Fruit fly (Drosophila melanogaster) whole organism, prepupa: ENCODE data around the gene Acp36DE.
A peak's percentile ranks its signal among the peaks of the same experiment; 100 is the strongest.

ENCODE experiments used
- Blimp-1 ChIP-seq: fragments of 200-800 bp; sonication (Bioruptor generic); optimal IDR thresholded peaks from 3 replicates; lab custom pipeline; 2017; ENCODE audit warnings: missing biosample characterization, missing genetic modification characterization, mild to moderate bottlenecking, moderate library complexity, missing genetic modification reagents
- CG10631 ChIP-seq: fragments of 200-800 bp; sonication (Bioruptor generic); optimal IDR thresholded peaks from 2 replicates; lab custom pipeline; 2016; ENCODE audit warnings: missing biosample characterization, missing genetic modification characterization
- CG10669 ChIP-seq: fragments of 200-800 bp; sonication (Bioruptor generic); optimal IDR thresholded peaks from 3 replicates; lab custom pipeline; 2018; ENCODE audit warnings: missing biosample characterization, mild to moderate bottlenecking, missing genetic modification characterization, moderate library complexity
- CG11294 ChIP-seq: fragments of 200-800 bp; sonication (Bioruptor generic); IDR thresholded peaks from 2 replicates; pipeline ENCODE4 v1.3.6; 2022; ENCODE audit warnings: missing biosample characterization, missing genetic modification characterization
- CG11762 ChIP-seq: fragments of 200-800 bp; sonication (Bioruptor generic); optimal IDR thresholded peaks from 3 replicates; lab custom pipeline; 2016; ENCODE audit warnings: missing biosample characterization, missing genetic modification characterization; ENCODE audit not compliant: insufficient read depth
- CG11902 ChIP-seq: fragments of 200-800 bp; sonication (Bioruptor generic); optimal IDR thresholded peaks from 3 replicates; lab custom pipeline; 2016; ENCODE audit warnings: missing biosample characterization, missing genetic modification characterization
- CG15336 ChIP-seq: fragments of 200-800 bp; sonication (Bioruptor generic); IDR thresholded peaks from 2 replicates; pipeline ENCODE4 v1.3.6; 2022; ENCODE audit warnings: missing biosample characterization, missing genetic modification characterization
- CG1621 ChIP-seq: fragments of 200-800 bp; sonication (Bioruptor generic); optimal IDR thresholded peaks from 3 replicates; lab custom pipeline; 2018; ENCODE audit warnings: missing biosample characterization, mild to moderate bottlenecking, missing genetic modification characterization
- CG16779 ChIP-seq: fragments of 200-800 bp; sonication (Bioruptor generic); optimal IDR thresholded peaks from 3 replicates; lab custom pipeline; 2017; ENCODE audit warnings: missing biosample characterization, mild to moderate bottlenecking, missing genetic modification characterization
- CG3032 ChIP-seq: fragments of 200-800 bp; optimal IDR thresholded peaks from 2 replicates; lab custom pipeline; 2019; ENCODE audit warnings: missing biosample characterization, mild to moderate bottlenecking, missing genetic modification characterization, moderate library complexity
- CG31627 ChIP-seq: fragments of 200-800 bp; sonication (Bioruptor generic); optimal IDR thresholded peaks from 3 replicates; lab custom pipeline; 2016; ENCODE audit warnings: missing biosample characterization, missing genetic modification characterization
- CG32006 ChIP-seq: fragments of 200-800 bp; sonication (Bioruptor generic); optimal IDR thresholded peaks from 3 replicates; lab custom pipeline; 2017; ENCODE audit warnings: missing biosample characterization, mild to moderate bottlenecking, missing genetic modification characterization
- CG4318 ChIP-seq: fragments of 200-800 bp; sonication (Bioruptor generic); optimal IDR thresholded peaks from 3 replicates; lab custom pipeline; 2017; ENCODE audit warnings: missing biosample characterization, mild to moderate bottlenecking, missing genetic modification characterization
- CG6276 ChIP-seq: fragments of 200-800 bp; sonication (Bioruptor generic); optimal IDR thresholded peaks from 2 replicates; lab custom pipeline; 2017; ENCODE audit warnings: missing biosample characterization, mild to moderate bottlenecking, missing genetic modification characterization
- CG6792 ChIP-seq: fragments of 200-800 bp; sonication (Bioruptor generic); optimal IDR thresholded peaks from 3 replicates; lab custom pipeline; 2016; ENCODE audit warnings: missing biosample characterization, missing genetic modification characterization
- CG7368 ChIP-seq: fragments of 200-800 bp; sonication (Bioruptor generic); optimal IDR thresholded peaks from 3 replicates; lab custom pipeline; 2016; ENCODE audit warnings: missing biosample characterization, missing genetic modification characterization
- CG8119 ChIP-seq: fragments of 200-800 bp; sonication (Bioruptor generic); IDR thresholded peaks from 3 replicates; pipeline ENCODE4 v1.3.6; 2022; ENCODE audit warnings: missing biosample characterization, missing genetic modification characterization
- CG8632 ChIP-seq: fragments of 200-800 bp; sonication (Bioruptor generic); optimal IDR thresholded peaks from 3 replicates; lab custom pipeline; 2016; ENCODE audit warnings: missing biosample characterization, missing genetic modification characterization
- CG9139 ChIP-seq: fragments of 200-800 bp; sonication (Bioruptor generic); optimal IDR thresholded peaks from 3 replicates; lab custom pipeline; 2017; ENCODE audit warnings: missing biosample characterization, mild to moderate bottlenecking, missing genetic modification characterization
- Eip78C ChIP-seq: fragments of 200-800 bp; sonication (Bioruptor generic); peaks from one replicate; lab custom pipeline; 2016; ENCODE audit warnings: missing biosample characterization, missing genetic modification characterization
- Ets21C ChIP-seq: fragments of 200-800 bp; sonication (Bioruptor generic); optimal IDR thresholded peaks from 3 replicates; lab custom pipeline; 2016; ENCODE audit warnings: missing biosample characterization, missing genetic modification characterization
- Ets96B ChIP-seq: fragments of 200-800 bp; optimal IDR thresholded peaks from 2 replicates; lab custom pipeline; 2019; ENCODE audit warnings: missing biosample characterization, mild to moderate bottlenecking, missing genetic modification characterization, moderate library complexity
- Gug ChIP-seq: fragments of 200-800 bp; sonication (Bioruptor generic); IDR thresholded peaks from 2 replicates; pipeline ENCODE4 v1.3.6; 2022; ENCODE audit warnings: missing biosample characterization, missing genetic modification characterization
- Hr38 ChIP-seq: sonication (Bioruptor generic); optimal IDR thresholded peaks from 2 replicates; lab custom pipeline; 2016; ENCODE audit warnings: missing biosample characterization, missing genetic modification characterization
- Hr4 ChIP-seq: fragments of 200-800 bp; sonication (Bioruptor generic); optimal IDR thresholded peaks from 3 replicates; lab custom pipeline; 2016; ENCODE audit warnings: missing biosample characterization, missing genetic modification characterization
- Lpt ChIP-seq: fragments of 200-800 bp; sonication (Bioruptor generic); optimal IDR thresholded peaks from 3 replicates; lab custom pipeline; 2016; ENCODE audit warnings: missing biosample characterization, missing genetic modification characterization
- Met ChIP-seq: fragments of 200-800 bp; sonication (Bioruptor generic); optimal IDR thresholded peaks from 3 replicates; lab custom pipeline; 2016; ENCODE audit warnings: missing biosample characterization, missing genetic modification characterization
- OdsH ChIP-seq: fragments of 200-800 bp; sonication (Bioruptor generic); optimal IDR thresholded peaks from 3 replicates; lab custom pipeline; 2016; ENCODE audit warnings: missing biosample characterization, missing genetic modification characterization
- Smox ChIP-seq: fragments of 200-800 bp; sonication (Bioruptor generic); optimal IDR thresholded peaks from 3 replicates; lab custom pipeline; 2016; ENCODE audit warnings: missing biosample characterization, missing genetic modification characterization
- Sox102F ChIP-seq: fragments of 200-800 bp; sonication (Bioruptor generic); optimal IDR thresholded peaks from 2 replicates; lab custom pipeline; 2016; ENCODE audit warnings: missing biosample characterization, mild to moderate bottlenecking, missing genetic modification characterization
- Sox14 ChIP-seq: fragments of 200-800 bp; sonication (Bioruptor generic); optimal IDR thresholded peaks from 3 replicates; lab custom pipeline; 2016; ENCODE audit warnings: missing biosample characterization, missing genetic modification characterization
- Sox15 ChIP-seq: fragments of 200-800 bp; sonication (Bioruptor generic); optimal IDR thresholded peaks from 3 replicates; lab custom pipeline; 2016; ENCODE audit warnings: missing biosample characterization, missing genetic modification characterization
- acj6 ChIP-seq: fragments of 200-800 bp; sonication (Bioruptor generic); optimal IDR thresholded peaks from 3 replicates; lab custom pipeline; 2016; ENCODE audit warnings: missing biosample characterization, missing genetic modification characterization
- cyc ChIP-seq: fragments of 200-800 bp; sonication (Bioruptor generic); optimal IDR thresholded peaks from 3 replicates; lab custom pipeline; 2016; ENCODE audit warnings: missing biosample characterization, missing genetic modification characterization
- dac ChIP-seq: fragments of 200-800 bp; sonication (Bioruptor generic); optimal IDR thresholded peaks from 2 replicates; lab custom pipeline; 2017; ENCODE audit warnings: missing biosample characterization, mild to moderate bottlenecking, missing genetic modification characterization
- dsx ChIP-seq: fragments of 200-800 bp; optimal IDR thresholded peaks from 3 replicates; lab custom pipeline; 2019; ENCODE audit warnings: missing biosample characterization, mild to moderate bottlenecking, missing genetic modification characterization, moderate library complexity; ENCODE audit not compliant: poor library complexity, severe bottlenecking
- eg ChIP-seq: fragments of 200-800 bp; sonication (Bioruptor generic); IDR thresholded peaks from 3 replicates; pipeline ENCODE4 v1.3.6; 2022; ENCODE audit warnings: missing biosample characterization, missing genetic modification characterization
- esn ChIP-seq: fragments of 200-800 bp; sonication (Bioruptor generic); optimal IDR thresholded peaks from 2 replicates; lab custom pipeline; 2016; ENCODE audit warnings: missing biosample characterization, mild to moderate bottlenecking, missing genetic modification characterization, moderate library complexity
- fd85E ChIP-seq: fragments of 200-800 bp; sonication (Bioruptor generic); optimal IDR thresholded peaks from 3 replicates; lab custom pipeline; 2016; ENCODE audit warnings: missing biosample characterization, missing genetic modification characterization
- fkh ChIP-seq: fragments of 200-800 bp; sonication (Bioruptor generic); optimal IDR thresholded peaks from 3 replicates; lab custom pipeline; 2017; ENCODE audit warnings: missing biosample characterization, mild to moderate bottlenecking, missing genetic modification characterization, moderate library complexity
- lz ChIP-seq: fragments of 200-800 bp; sonication (Bioruptor generic); optimal IDR thresholded peaks from 3 replicates; lab custom pipeline; 2016; ENCODE audit warnings: missing biosample characterization, missing genetic modification characterization
- net ChIP-seq: fragments of 200-800 bp; sonication (Bioruptor generic); optimal IDR thresholded peaks from 3 replicates; lab custom pipeline; 2016; ENCODE audit warnings: missing biosample characterization, missing genetic modification characterization
- pdm3 ChIP-seq: fragments of 200-800 bp; sonication (Bioruptor generic); optimal IDR thresholded peaks from 3 replicates; lab custom pipeline; 2016; ENCODE audit warnings: missing biosample characterization, missing genetic modification characterization
- salr ChIP-seq, 2 experiments: fragments of 200-800 bp; sonication (Bioruptor generic); optimal IDR thresholded peaks; 3 replicates each; lab custom pipeline; 2016 to 2018; ENCODE audit warnings: missing biosample characterization in 2 of 2, missing genetic modification characterization in 2 of 2, mild to moderate bottlenecking in 1 of 2
- spab ChIP-seq: fragments of 200-800 bp; sonication (Bioruptor generic); optimal IDR thresholded peaks from 2 replicates; lab custom pipeline; 2017; ENCODE audit warnings: missing biosample characterization, mild to moderate bottlenecking, missing genetic modification characterization, missing genetic modification reagents
- ss ChIP-seq, 2 experiments: fragments of 200-800 bp; sonication (Bioruptor generic); optimal IDR thresholded peaks; 2 replicates in 1 of 2; 3 replicates in 1 of 2; lab custom pipeline; 2017 to 2018; ENCODE audit warnings: mild to moderate bottlenecking in 2 of 2, missing biosample characterization in 2 of 2, missing genetic modification characterization in 2 of 2, moderate library complexity in 1 of 2
- svp ChIP-seq: fragments of 200-800 bp; sonication (Bioruptor generic); peaks from one replicate; lab custom pipeline; 2016; ENCODE audit warnings: missing biosample characterization, missing genetic modification characterization
- vri ChIP-seq: fragments of 200-800 bp; sonication (Bioruptor generic); optimal IDR thresholded peaks from 3 replicates; lab custom pipeline; 2016; ENCODE audit warnings: missing biosample characterization, mild to moderate bottlenecking, missing genetic modification characterization

The Acp36DE gene

DNA sequence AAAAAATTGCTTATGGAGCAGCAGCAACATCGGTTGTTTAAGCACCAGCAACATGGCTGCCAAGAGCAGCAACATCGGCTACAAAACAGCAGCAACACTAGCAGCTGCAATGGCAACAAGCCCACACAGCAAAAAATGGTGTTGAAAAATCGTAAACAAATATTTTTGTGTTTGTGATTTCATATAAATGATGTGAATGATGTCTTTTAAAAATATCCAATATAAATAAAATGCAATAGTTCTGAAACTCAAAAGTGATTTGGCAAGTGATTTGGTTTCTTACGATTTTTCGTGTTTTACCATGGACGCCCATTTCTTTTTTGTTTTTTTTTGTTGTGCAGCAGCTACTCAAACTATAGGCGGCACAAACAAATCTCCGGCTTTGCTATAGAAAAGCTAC lies 27.2 kb downstream of the Acp36DE start (continued):
- TF ChIP-seq CG8119 (GFP tag; lab: Robert Waterston, UW) = peak; percentile 78
- TF ChIP-seq CG11294 = 0 out of 2 replicates have a peak, but pooled peaks have one; percentile 18
- no peak for TF ChIP-seq CG10669 (GFP tag; lab: Kevin White, UChicago)
- no peak for TF ChIP-seq cyc (GFP tag; lab: Kevin White, UChicago)
- TF ChIP-seq dsx (GFP tag; lab: Kevin White, UChicago) = no peak
- no peak for TF ChIP-seq CG31627 (GFP tag; lab: Kevin White, UChicago)
- peak; percentile 42 for TF ChIP-seq Lpt (GFP tag; lab: Kevin White, UChicago)
- peak; percentile 58 for TF ChIP-seq pdm3 (GFP tag; lab: Kevin White, UChicago)
- TF ChIP-seq acj6 (GFP tag; lab: Kevin White, UChicago) = peak; percentile 2
- peak; percentile 79 for TF ChIP-seq CG32006
- TF ChIP-seq Sox102F = no peak
- peak; percentile 37 for TF ChIP-seq CG10631 (GFP tag; lab: Kevin White, UChicago)
- TF ChIP-seq Hr38 (GFP tag; lab: Kevin White, UChicago) = no peak
- peak; percentile 1 for TF ChIP-seq CG11762
- peak; percentile 78 for TF ChIP-seq CG15336 (GFP tag; lab: Robert Waterston, UW)
- TF ChIP-seq dac = peak; percentile 52
- no peak for TF ChIP-seq esn
- TF ChIP-seq CG9139 = no peak
- peak; percentile 79 for TF ChIP-seq eg
- no peak for TF ChIP-seq Sox15 (GFP tag; lab: Kevin White, UChicago)
- no peak for TF ChIP-seq svp (GFP tag; lab: Kevin White, UChicago)
- TF ChIP-seq lz (GFP tag; lab: Kevin White, UChicago) = no peak
- TF ChIP-seq CG6792 = no peak
- TF ChIP-seq fkh (GFP tag; lab: Kevin White, UChicago) = no peak
- peak; percentile 25 for TF ChIP-seq CG4318 (GFP tag; lab: Kevin White, UChicago)

DNA sequence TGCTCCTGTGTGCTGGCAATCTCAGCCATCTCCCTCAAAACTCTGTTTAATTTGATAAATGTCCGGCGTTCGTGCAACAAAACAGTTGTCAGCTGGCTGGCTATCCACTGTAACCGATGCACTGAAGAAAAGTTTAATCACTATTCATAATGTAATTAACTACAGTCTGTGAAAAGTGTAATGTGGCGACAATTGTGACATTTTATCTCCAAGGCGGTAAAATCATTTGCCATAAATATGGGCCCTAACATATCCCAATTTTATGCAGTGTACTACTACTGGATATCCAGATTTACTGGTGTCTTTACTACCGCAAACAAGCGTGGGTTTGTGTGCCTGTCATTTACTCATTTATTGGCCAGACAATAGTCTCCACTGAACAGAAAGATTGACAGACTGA lies 30.1 kb downstream of the Acp36DE start:
- peak; percentile 54 for TF ChIP-seq CG7368 (GFP tag; lab: Kevin White, UChicago)
- TF ChIP-seq CG11762 = peak; percentile 44
- TF ChIP-seq net (GFP tag; lab: Kevin White, UChicago) = peak; percentile 51
- peak; percentile 7 for TF ChIP-seq cyc (GFP tag; lab: Kevin White, UChicago)
- peak; percentile 79 for TF ChIP-seq Eip78C (GFP tag; lab: Kevin White, UChicago)
- peak; percentile 45 for TF ChIP-seq Met (GFP tag; lab: Kevin White, UChicago)
- TF ChIP-seq Ets21C (GFP tag; lab: Kevin White, UChicago) = no peak
- TF ChIP-seq Blimp-1 = no peak
- TF ChIP-seq CG31627 (GFP tag; lab: Kevin White, UChicago) = peak; percentile 61
- no peak for TF ChIP-seq dsx (GFP tag; lab: Kevin White, UChicago)
- TF ChIP-seq CG1621 (tag; lab: Kevin White, UChicago) = peak; percentile 20
- peak; percentile 85 for TF ChIP-seq CG32006
- TF ChIP-seq CG4318 (GFP tag; lab: Kevin White, UChicago) = peak; percentile 59
- TF ChIP-seq Gug (GFP tag; lab: Robert Waterston, UW) = peak; percentile 75
- peak; percentile 37 for TF ChIP-seq Smox (GFP tag; lab: Kevin White, UChicago)
- peak; percentile 71 for TF ChIP-seq CG6792
- peak; percentile 84 for TF ChIP-seq eg
- TF ChIP-seq Sox14 (GFP tag; lab: Kevin White, UChicago) = peak; percentile 61
- peak; percentile 42 for TF ChIP-seq spab
- TF ChIP-seq CG11294 = peak; percentile 62
- TF ChIP-seq salr (GFP tag; optimal IDR thresholded peaks at IDR 0.05; lab: Kevin White, UChicago) = peak in 1 of 2 experiments; percentile 13
- peak; percentile 40 for TF ChIP-seq CG8632 (GFP tag; lab: Kevin White, UChicago)
- peak; percentile 87 for TF ChIP-seq Hr4
- peak; percentile 21 for TF ChIP-seq CG3032 (tag; lab: Kevin White, UChicago)
- TF ChIP-seq dac = peak; percentile 60
- no peak for TF ChIP-seq ss (GFP tag; optimal IDR thresholded peaks at IDR 0.05; lab: Kevin White, UChicago)
- TF ChIP-seq OdsH (GFP tag; lab: Kevin White, UChicago) = peak; percentile 61
- TF ChIP-seq vri (GFP tag; lab: Kevin White, UChicago) = peak; percentile 19
- TF ChIP-seq Ets96B (tag; lab: Kevin White, UChicago) = peak; percentile 53
- TF ChIP-seq CG6276 (GFP tag; lab: Kevin White, UChicago) = peak; percentile 68
- TF ChIP-seq CG11902 = no peak
- TF ChIP-seq CG8119 (GFP tag; lab: Robert Waterston, UW) = peak; percentile 74; the same call in 2 of the 3 replicates
- TF ChIP-seq esn = peak; percentile 65
- TF ChIP-seq CG10669 (GFP tag; lab: Kevin White, UChicago) = peak; percentile 64
- peak; percentile 16 for TF ChIP-seq CG16779 (tag; lab: Kevin White, UChicago)
- TF ChIP-seq pdm3 (GFP tag; lab: Kevin White, UChicago) = peak; percentile 78
- TF ChIP-seq CG10631 (GFP tag; lab: Kevin White, UChicago) = peak; percentile 51
- no peak for TF ChIP-seq fd85E (GFP tag; lab: Kevin White, UChicago)
